Worm (Caenorhabditis elegans): ENCODE measurements around the gene F18A11.2.
A peak's percentile ranks its signal among the peaks of the same experiment; 100 is the strongest.

F18A11.2 gene

DNA sequence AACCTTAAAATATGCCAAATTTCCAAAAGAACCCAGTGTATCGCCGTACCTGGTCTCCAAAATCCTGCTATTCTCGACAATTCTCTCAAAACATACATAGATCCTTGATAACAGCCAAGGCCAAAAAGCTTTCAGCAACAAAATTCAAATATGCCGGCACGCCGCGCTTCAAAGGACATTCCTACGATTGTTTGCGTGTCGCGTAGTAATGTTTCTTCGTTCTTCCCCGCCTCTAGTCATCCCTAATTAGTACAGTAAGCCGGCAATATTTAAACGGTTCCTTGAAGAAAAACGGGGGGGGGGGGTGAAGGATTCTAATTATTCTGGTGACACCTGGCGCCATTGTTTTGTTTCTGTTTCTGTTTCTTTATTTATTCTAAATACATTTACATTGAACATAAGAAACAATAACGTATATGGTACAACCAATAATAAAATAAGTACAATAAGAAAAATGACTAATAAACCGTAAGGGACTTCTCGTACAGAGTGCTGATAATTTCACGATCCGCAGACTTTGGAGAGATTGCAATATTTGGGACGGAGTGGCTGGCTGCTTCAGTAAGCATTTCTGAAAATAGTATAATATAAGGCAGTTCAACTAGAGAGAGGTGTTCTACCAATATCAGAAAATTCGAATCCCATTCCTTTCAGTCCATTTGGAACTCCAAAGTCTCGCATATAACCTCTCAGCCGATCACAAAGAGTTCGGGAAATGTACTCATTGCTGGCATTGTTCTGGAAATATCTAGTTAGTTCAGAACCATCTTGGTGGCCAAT, 37.3 kb upstream of the F18A11.2 start (continued):
- TF ChIP-seq dve-1 (tag; optimal IDR thresholded peaks at IDR 0.05; ENCODE audit: insufficient read depth): peak; percentile 65
- TF ChIP-seq lin-1 (GFP tag; IDR thresholded peaks at IDR 0.05): 0 out of 2 replicates have a peak, but pooled peaks have one; percentile 7
- TF ChIP-seq mxl-2 (GFP tag; conservative IDR thresholded peaks at IDR 0.05): 0 out of 2 replicates have a peak, but pooled peaks have one; percentile 20
- peak; percentile 53 for TF ChIP-seq hlh-11 (tag; optimal IDR thresholded peaks at IDR 0.05)
- TF ChIP-seq mdl-1 (tag; optimal IDR thresholded peaks at IDR 0.05): no peak
- TF ChIP-seq dmd-8 (GFP tag; IDR thresholded peaks at IDR 0.05): no peak
- TF ChIP-seq zfp-3 (GFP tag; conservative IDR thresholded peaks at IDR 0.05): peak; percentile 88
- TF ChIP-seq lin-13 (GFP tag; optimal IDR thresholded peaks at IDR 0.05): peak; percentile 40
- TF ChIP-seq unc-130 (GFP tag; optimal IDR thresholded peaks at IDR 0.05): no peak
- no peak for TF ChIP-seq Y75B8A.6 (GFP tag; IDR thresholded peaks at IDR 0.05)
- no peak for TF ChIP-seq lir-3 (tag; optimal IDR thresholded peaks at IDR 0.05)
- TF ChIP-seq nhr-42 (GFP tag; IDR thresholded peaks at IDR 0.05): peak; percentile 24; the same call in 1 of the 2 replicates
- TF ChIP-seq aha-1 (tag): peak; percentile 73
- TF ChIP-seq ztf-7 (tag; optimal IDR thresholded peaks at IDR 0.05): no peak
- peak in 1 of 2 experiments; percentile 62 for TF ChIP-seq unc-62 (GFP tag; optimal IDR thresholded peaks at IDR 0.05 in 1 of 2)
- TF ChIP-seq unc-62 (tag; optimal IDR thresholded peaks at IDR 0.05): no peak
- TF ChIP-seq nhr-111 (GFP tag; optimal IDR thresholded peaks at IDR 0.05): peak; percentile 18
- peak; percentile 15; the same call in 1 of the 2 replicates for TF ChIP-seq pha-4 (GFP tag; IDR thresholded peaks at IDR 0.05)
- TF ChIP-seq pha-4 (tag; optimal IDR thresholded peaks at IDR 0.05): no peak
- peak; percentile 72 for TF ChIP-seq T26A8.4 (GFP tag; IDR thresholded peaks at IDR 0.05)
- peak; percentile 67 for TF ChIP-seq lim-7 (GFP tag; IDR thresholded peaks at IDR 0.05)
- TF ChIP-seq ctbp-1 (GFP tag; IDR thresholded peaks at IDR 0.05): no peak
- TF ChIP-seq duxl-1 (tag; optimal IDR thresholded peaks at IDR 0.05; ENCODE audit: poor library complexity): peak; percentile 63
- peak; percentile 65 for TF ChIP-seq nhr-102 (tag; optimal IDR thresholded peaks at IDR 0.05)
- TF ChIP-seq ceh-82 (tag; optimal IDR thresholded peaks at IDR 0.05): no peak

ce11 chrII:12995322-12995721, 36.2 kb upstream of the F18A11.2 start:
- TF ChIP-seq nhr-11 (tag; optimal IDR thresholded peaks at IDR 0.05) (no peak), mdl-1 (tag; optimal IDR thresholded peaks at IDR 0.05) (no peak), mxl-2 (GFP tag; conservative IDR thresholded peaks at IDR 0.05) (0 out of 2 replicates have a peak, but pooled peaks have one; percentile 30), D1046.2 (GFP tag; IDR thresholded peaks at IDR 0.05) (0 out of 2 replicates have a peak, but pooled peaks have one; percentile 9), aha-1 (tag) (peak; percentile 89)

- TF ChIP-seq Y75B8A.6 (GFP tag; IDR thresholded peaks at IDR 0.05) (no peak; the same call in 1 of the 2 replicates), T26A8.4 (GFP tag; IDR thresholded peaks at IDR 0.05) (peak; percentile 13; the same call in 1 of the 2 replicates), ctbp-1 (GFP tag; IDR thresholded peaks at IDR 0.05) (no peak), aha-1 (tag) (peak; percentile 28), mes-2 (tag; optimal IDR thresholded peaks at IDR 0.05; ENCODE audit: poor library complexity, severe bottlenecking) (peak; percentile 62), nhr-10 (tag; optimal IDR thresholded peaks at IDR 0.05) (peak; percentile 83), pha-4 (GFP tag; IDR thresholded peaks at IDR 0.05) (no peak), pha-4 (tag; optimal IDR thresholded peaks at IDR 0.05) (peak; percentile 56), duxl-1 (tag; optimal IDR thresholded peaks at IDR 0.05; ENCODE audit: poor library complexity) (peak; percentile 61), rbr-2 (tag; optimal IDR thresholded peaks at IDR 0.05) (no peak), mxl-3 (GFP tag; optimal IDR thresholded peaks at IDR 0.05) (peak; percentile 82), mdl-1 (tag; optimal IDR thresholded peaks at IDR 0.05) (peak; percentile 35 to 95), hlh-30 (tag; optimal IDR thresholded peaks at IDR 0.05; ENCODE audit: insufficient read depth) (peak; percentile 93), dve-1 (tag; optimal IDR thresholded peaks at IDR 0.05; ENCODE audit: insufficient read depth) (peak; percentile 94), hlh-11 (tag; optimal IDR thresholded peaks at IDR 0.05) (peak; percentile 78), nhr-48 (tag; optimal IDR thresholded peaks at IDR 0.05) (peak; percentile 37), mep-1 (tag; optimal IDR thresholded peaks at IDR 0.05) (peak; percentile 70), skn-1 (tag; optimal IDR thresholded peaks at IDR 0.05) (no peak), php-3 (GFP tag; IDR thresholded peaks at IDR 0.05) (peak; percentile 89), lin-1 (GFP tag; IDR thresholded peaks at IDR 0.05) (peak; percentile 46; the same call in 1 of the 2 replicates), spr-1 (tag; optimal IDR thresholded peaks at IDR 0.05) (no peak), tra-1 (GFP tag; IDR thresholded peaks at IDR 0.05) (peak; percentile 35; the same call in 1 of the 2 replicates), nhr-102 (tag; optimal IDR thresholded peaks at IDR 0.05) (peak; percentile 48), fos-1 (tag; optimal IDR thresholded peaks at IDR 0.05) (no peak), hif-1 (tag; optimal IDR thresholded peaks at IDR 0.05) (peak in 1 of 2 experiments; percentile 68), dpl-1 (GFP tag; optimal IDR thresholded peaks at IDR 0.05) (peak; percentile 35), dmd-6 (GFP tag; IDR thresholded peaks at IDR 0.05) (peak; percentile 80), daf-16 (GFP tag; optimal IDR thresholded peaks at IDR 0.05) (peak in 1 of 2 experiments; percentile 32), daf-16 (tag; optimal IDR thresholded peaks at IDR 0.05) (peak; percentile 97)
Measured at ce11 chrII:12996249-12996648, 35.2 kb upstream of the F18A11.2 start, which contains the start of gene hphd-1. Gene hphd-1, minus strand, starts transcription at chrII:12996571.

Measured in whole organism, L4 larva.